Fruit fly (Drosophila melanogaster) Kc167 (cell line): ENCODE measurements around the gene Eaf6.

Experiments
- Myc ChIP-seq: fragments of >200 bp; optimal IDR thresholded peaks from 2 replicates; lab custom pipeline; 2017; ENCODE audit warnings: missing external identifiers
- Sin3A ChIP-seq: fragments of >200 bp; optimal IDR thresholded peaks from 2 replicates; lab custom pipeline; 2018; ENCODE audit warnings: missing external identifiers
- h ChIP-seq: fragments of >200 bp; optimal IDR thresholded peaks from 3 replicates; lab custom pipeline; 2018; ENCODE audit warnings: missing external identifiers
- insv ChIP-seq: fragments of >200 bp; optimal IDR thresholded peaks from 3 replicates; lab custom pipeline; 2018; ENCODE audit warnings: missing external identifiers
- psq ChIP-seq: fragments of >200 bp; optimal IDR thresholded peaks from 2 replicates; lab custom pipeline; 2017; ENCODE audit warnings: missing external identifiers
- ttk ChIP-seq: sonication (Bioruptor generic); optimal IDR thresholded peaks from 2 replicates; lab custom pipeline; 2017; ENCODE audit warnings: missing external identifiers

Gene Eaf6

dm6 chr3L:5568361-5568760 is 39.7 kb downstream of the Eaf6 start:
- no peak for TF ChIP-seq h
- no peak for TF ChIP-seq ttk
- no peak for TF ChIP-seq psq (lab: Kevin White, UChicago)
- no peak for TF ChIP-seq Sin3A (lab: Kevin White, UChicago)
- TF ChIP-seq insv (lab: Kevin White, UChicago) = no peak
- TF ChIP-seq Myc (lab: Kevin White, UChicago) = no peak

dm6 chr3L:5565051-5565688 is 42.9 kb downstream of the Eaf6 start, which contains the start of gene bc10:
Gene bc10, plus strand, starts transcription at chr3L:5565231.
- TF ChIP-seq psq (lab: Kevin White, UChicago) (no peak), insv (lab: Kevin White, UChicago) (no peak), Myc (lab: Kevin White, UChicago) (no peak), ttk (no peak), Sin3A (lab: Kevin White, UChicago) (no peak), h (no peak)

- TF ChIP-seq insv (lab: Kevin White, UChicago) = no peak
- TF ChIP-seq h = no peak
- no peak for TF ChIP-seq Sin3A (lab: Kevin White, UChicago)
- TF ChIP-seq psq (lab: Kevin White, UChicago) = no peak
- TF ChIP-seq ttk = no peak
- no peak for TF ChIP-seq Myc (lab: Kevin White, UChicago)
Observed at dm6 chr3L:5563309-5564182, 44.6 kb downstream of the Eaf6 start, which contains the start of the genes ScsbetaG and Sras. Gene ScsbetaG, minus strand, starts transcription at chr3L:5563691. Gene Sras, plus strand, starts transcription at chr3L:5563774.

- no peak for TF ChIP-seq Sin3A (lab: Kevin White, UChicago)
- no peak for TF ChIP-seq insv (lab: Kevin White, UChicago)
- no peak for TF ChIP-seq h
- no peak for TF ChIP-seq ttk
- TF ChIP-seq Myc (lab: Kevin White, UChicago) = no peak
- TF ChIP-seq psq (lab: Kevin White, UChicago) = no peak
Observed at dm6 chr3L:5562584-5562983, 45.5 kb downstream of the Eaf6 start.

- TF ChIP-seq h (no peak), insv (lab: Kevin White, UChicago) (no peak), Myc (lab: Kevin White, UChicago) (no peak), ttk (no peak), Sin3A (lab: Kevin White, UChicago) (no peak), psq (lab: Kevin White, UChicago) (no peak)
Observed at dm6 chr3L:5561341-5561740, 46.8 kb downstream of the Eaf6 start, which contains the start of gene sinu. Gene sinu, minus strand, starts transcription at chr3L:5561598.
